Worm (Caenorhabditis elegans) whole organism, L4 larva: ENCODE results near the gene C09H10.5.

Experiments
- D1046.2 ChIP-seq: fragments of 200-800 bp; sonication (Bioruptor generic); IDR thresholded peaks from 2 replicates; pipeline ENCODE4 v1.3.6; 2022; ENCODE audit warnings: missing genetic modification characterization, missing compliant biosample characterization
- F10B5.3 ChIP-seq: sonication (generic microtip); optimal IDR thresholded peaks from 2 replicates; lab custom pipeline; 2016; ENCODE audit warnings: mild to moderate bottlenecking, missing genetic modification characterization, missing compliant biosample characterization
- F37D6.2 ChIP-seq: sonication (generic microtip); optimal IDR thresholded peaks from 2 replicates; lab custom pipeline; 2016; ENCODE audit warnings: mild to moderate bottlenecking, missing genetic modification characterization, missing compliant biosample characterization
- F49E8.2 ChIP-seq: sonication (generic microtip); optimal IDR thresholded peaks from 2 replicates; lab custom pipeline; 2016; ENCODE audit warnings: missing compliant biosample characterization, mild to moderate bottlenecking, missing genetic modification characterization, borderline replicate concordance
- T26A8.4 ChIP-seq: fragments of 200-800 bp; sonication (Bioruptor generic); IDR thresholded peaks from 2 replicates; pipeline ENCODE4 v1.3.6; 2022; ENCODE audit warnings: missing genetic modification characterization, missing compliant biosample characterization
- ZK546.5 ChIP-seq, 2 experiments: sonication (generic microtip); optimal IDR thresholded peaks; 2 replicates each; lab custom pipeline; 2017; ENCODE audit warnings: missing biosample characterization in 2 of 2, missing genetic modification characterization in 2 of 2
- aha-1 ChIP-seq: fragments of 150-350 bp; peaks from one replicate; lab custom pipeline; 2014; ENCODE audit warnings: missing biosample characterization, missing genetic modification characterization
- aly-2 ChIP-seq: sonication (generic microtip); optimal IDR thresholded peaks from 2 replicates; lab custom pipeline; 2018; ENCODE audit warnings: missing biosample characterization, missing genetic modification characterization
- attf-4 ChIP-seq: sonication (generic microtip); optimal IDR thresholded peaks from 3 replicates; lab custom pipeline; 2017; ENCODE audit warnings: missing biosample characterization, missing genetic modification characterization
- ceh-28 ChIP-seq: fragments of 150-350 bp; optimal IDR thresholded peaks from 2 replicates; lab custom pipeline; 2014; ENCODE audit warnings: missing biosample characterization, missing genetic modification reagents, missing genetic modification characterization
- ceh-44 ChIP-seq: fragments of 200-800 bp; sonication (Bioruptor generic); IDR thresholded peaks from 2 replicates; pipeline ENCODE4 v1.3.6; 2022; ENCODE audit warnings: missing genetic modification reagents, missing genetic modification characterization, missing compliant biosample characterization
- ces-1 ChIP-seq: fragments of 150-350 bp; sonication (generic microtip); optimal IDR thresholded peaks from 4 replicates; lab custom pipeline; 2014; ENCODE audit warnings: missing biosample characterization, missing genetic modification reagents, missing genetic modification characterization
- ctbp-1 ChIP-seq: fragments of 200-800 bp; sonication (Bioruptor generic); IDR thresholded peaks from 2 replicates; pipeline ENCODE4 v1.3.6; 2022; ENCODE audit warnings: missing genetic modification reagents, missing genetic modification characterization, missing compliant biosample characterization
- daf-12 ChIP-seq: fragments of 150-350 bp; optimal IDR thresholded peaks from 2 replicates; lab custom pipeline; 2014; ENCODE audit warnings: missing biosample characterization, missing genetic modification reagents, missing genetic modification characterization
- fos-1 ChIP-seq: fragments of 150-350 bp; optimal IDR thresholded peaks from 2 replicates; lab custom pipeline; 2014; ENCODE audit warnings: missing biosample characterization, missing genetic modification characterization
- hlh-30 ChIP-seq: sonication (generic microtip); optimal IDR thresholded peaks from 2 replicates; lab custom pipeline; 2017; ENCODE audit warnings: antibody characterized with exemption, mild to moderate bottlenecking, missing genetic modification characterization, missing compliant biosample characterization; ENCODE audit not compliant: insufficient read depth
- jun-1 ChIP-seq: fragments of 150-350 bp; optimal IDR thresholded peaks from 2 replicates; lab custom pipeline; 2014; ENCODE audit warnings: missing biosample characterization, missing genetic modification reagents, missing genetic modification characterization
- lin-1 ChIP-seq: fragments of 200-800 bp; sonication (Bioruptor generic); IDR thresholded peaks from 2 replicates; pipeline ENCODE4 v1.3.6; 2022; ENCODE audit warnings: missing genetic modification reagents, missing genetic modification characterization, missing compliant biosample characterization
- lin-15B ChIP-seq: fragments of 150-350 bp; sonication (generic microtip); optimal IDR thresholded peaks from 3 replicates; lab custom pipeline; 2014; ENCODE audit warnings: missing biosample characterization, missing genetic modification characterization
- lin-39 ChIP-seq: fragments of 150-350 bp; optimal IDR thresholded peaks from 2 replicates; lab custom pipeline; 2014; ENCODE audit warnings: missing biosample characterization, missing genetic modification reagents, missing genetic modification characterization
- mdl-1 ChIP-seq, 2 experiments: fragments of 150-350 bp in 1 of 2; sonication (generic microtip) in 1 of 2; optimal IDR thresholded peaks; 2 replicates each; lab custom pipeline; 2014 to 2017; ENCODE audit warnings: missing biosample characterization in 2 of 2, missing genetic modification characterization in 2 of 2
- mxl-3 ChIP-seq: fragments of 200-800 bp; sonication (Bioruptor generic); optimal IDR thresholded peaks from 2 replicates; lab custom pipeline; 2018; ENCODE audit warnings: mild to moderate bottlenecking, missing genetic modification characterization, missing compliant biosample characterization
- nhr-102 ChIP-seq: sonication (generic microtip); optimal IDR thresholded peaks from 2 replicates; lab custom pipeline; 2016; ENCODE audit warnings: mild to moderate bottlenecking, missing genetic modification characterization, moderate library complexity, missing compliant biosample characterization
- nhr-25 ChIP-seq: sonication (generic microtip); optimal IDR thresholded peaks from 2 replicates; lab custom pipeline; 2017; ENCODE audit warnings: missing genetic modification characterization, mild to moderate bottlenecking, missing compliant biosample characterization, antibody characterized with exemption, moderate library complexity, borderline replicate concordance; ENCODE audit not compliant: insufficient read depth
- nhr-42 ChIP-seq: fragments of 200-800 bp; sonication (Bioruptor generic); IDR thresholded peaks from 2 replicates; pipeline ENCODE4 v1.3.6; 2022; ENCODE audit warnings: missing genetic modification characterization, missing compliant biosample characterization
- nhr-48 ChIP-seq: sonication (generic microtip); optimal IDR thresholded peaks from 2 replicates; lab custom pipeline; 2016; ENCODE audit warnings: mild to moderate bottlenecking, missing genetic modification characterization, missing compliant biosample characterization
- nhr-77 ChIP-seq: fragments of 150-350 bp; optimal IDR thresholded peaks from 2 replicates; lab custom pipeline; 2014; ENCODE audit warnings: missing biosample characterization, missing genetic modification characterization
- rbr-2 ChIP-seq: sonication (generic microtip); optimal IDR thresholded peaks from 2 replicates; lab custom pipeline; 2016; ENCODE audit warnings: missing genotype, missing genetic modification characterization, missing compliant biosample characterization
- set-16 ChIP-seq: fragments of 200-800 bp; sonication (Bioruptor generic); IDR thresholded peaks from 2 replicates; pipeline ENCODE4 v1.3.6; 2022; ENCODE audit warnings: missing genetic modification reagents, missing genetic modification characterization, missing compliant biosample characterization
- spr-3 ChIP-seq: fragments of 200-800 bp; sonication (Bioruptor generic); optimal IDR thresholded peaks from 2 replicates; lab custom pipeline; 2018; ENCODE audit warnings: mild to moderate bottlenecking, missing genetic modification characterization, missing compliant biosample characterization
- unc-39 ChIP-seq: sonication (generic microtip); optimal IDR thresholded peaks from 2 replicates; lab custom pipeline; 2017; ENCODE audit warnings: missing biosample characterization, missing genetic modification characterization
- unc-62 ChIP-seq, 3 experiments: fragments of 150-350 bp in 1 of 3; sonication (generic microtip); optimal IDR thresholded peaks in 2 of 3; peaks in 1 of 3; 1 replicate in 1 of 3; 2 replicates in 2 of 3; lab custom pipeline; 2014 to 2017; ENCODE audit warnings: missing biosample characterization in 3 of 3, missing genetic modification characterization in 3 of 3, missing genetic modification reagents in 3 of 3, missing genotype in 1 of 3
- zfp-2 ChIP-seq: sonication (generic microtip); optimal IDR thresholded peaks from 2 replicates; lab custom pipeline; 2016; ENCODE audit warnings: mild to moderate bottlenecking, missing genetic modification characterization, missing compliant biosample characterization
- ztf-7 ChIP-seq: fragments of 150-350 bp; optimal IDR thresholded peaks from 2 replicates; lab custom pipeline; 2014; ENCODE audit warnings: missing biosample characterization, missing genetic modification characterization

Gene C09H10.5

ce11 chrII:11096233-11096632 lies 7.3 kb downstream of the C09H10.5 start, which contains the start of gene nbs-1 (continued):
- no peak for TF ChIP-seq F10B5.3 (tag; lab: Kevin White, UChicago)
- no peak for TF ChIP-seq F37D6.2 (tag; lab: Kevin White, UChicago)

ce11 chrII:11094431-11094830 lies 9.1 kb downstream of the C09H10.5 start:
- peak in 1 of 2 experiments; percentile 26 for TF ChIP-seq unc-62 (GFP tag; optimal IDR thresholded peaks at IDR 0.05 in 1 of 2; lab: Kevin White, UChicago)
- TF ChIP-seq unc-62 (tag; optimal IDR thresholded peaks at IDR 0.05; lab: Kevin White, UChicago), result no peak
- no peak for TF ChIP-seq mxl-3 (GFP tag; lab: Kevin White, UChicago)
- TF ChIP-seq F49E8.2 (tag; lab: Kevin White, UChicago), result no peak
- TF ChIP-seq fos-1, result no peak
- TF ChIP-seq aha-1 (tag; lab: Kevin White, UChicago), result peak; percentile 15
- TF ChIP-seq ceh-28 (tag; lab: Kevin White, UChicago), result no peak
- no peak for TF ChIP-seq T26A8.4 (GFP tag; lab: Robert Waterston, UW)

- no peak for TF ChIP-seq F49E8.2 (tag; lab: Kevin White, UChicago)
- TF ChIP-seq nhr-77 (tag; lab: Kevin White, UChicago), result no peak
- no peak for TF ChIP-seq unc-39
- no peak for TF ChIP-seq D1046.2 (GFP tag; lab: Robert Waterston, UW)
- no peak for TF ChIP-seq hlh-30 (tag; lab: Kevin White, UChicago)
- TF ChIP-seq nhr-42 (GFP tag; lab: Robert Waterston, UW), result no peak
- TF ChIP-seq daf-12 (tag; lab: Kevin White, UChicago), result no peak
- no peak for TF ChIP-seq aly-2 (tag; lab: Kevin White, UChicago)
- no peak for TF ChIP-seq spr-3 (GFP tag; lab: Kevin White, UChicago)
- no peak for TF ChIP-seq attf-4 (tag; lab: Kevin White, UChicago)
- no peak for TF ChIP-seq nhr-48
- no peak for TF ChIP-seq mdl-1 (tag; optimal IDR thresholded peaks at IDR 0.05; lab: Kevin White, UChicago)
- no peak for TF ChIP-seq ceh-44 (GFP tag; lab: Robert Waterston, UW)
- no peak for TF ChIP-seq rbr-2 (tag; lab: Kevin White, UChicago)
- no peak for TF ChIP-seq ztf-7 (tag; lab: Kevin White, UChicago)
- TF ChIP-seq nhr-102 (tag; lab: Kevin White, UChicago), result no peak
- no peak for TF ChIP-seq jun-1 (tag; lab: Kevin White, UChicago)
- no peak for TF ChIP-seq lin-15B (tag; lab: Kevin White, UChicago)
- TF ChIP-seq ZK546.5 (tag; optimal IDR thresholded peaks at IDR 0.05; lab: Kevin White, UChicago), result no peak
- no peak for TF ChIP-seq lin-39 (tag; lab: Kevin White, UChicago)
Observed at ce11 chrII:11092413-11092812, 11.1 kb downstream of the C09H10.5 start, which contains the start of gene rpl-42. Gene rpl-42, plus strand, starts transcription at chrII:11092713.

- TF ChIP-seq zfp-2 (tag; lab: Kevin White, UChicago) (no peak), lin-1 (no peak), spr-3 (GFP tag; lab: Kevin White, UChicago) (no peak), set-16 (no peak), ces-1 (GFP tag; lab: Kevin White, UChicago) (peak; percentile 62), ctbp-1 (no peak)
Observed at ce11 chrII:11091577-11091976, 12.0 kb downstream of the C09H10.5 start.

- no peak for TF ChIP-seq daf-12 (tag; lab: Kevin White, UChicago)
- TF ChIP-seq nhr-25 (tag; lab: Kevin White, UChicago), result no peak
Observed at ce11 chrII:11089356-11089755, 14.2 kb downstream of the C09H10.5 start, which contains the start of gene unc-53. Gene unc-53, minus strand, starts transcription at chrII:11089456.
